Fruit fly (Drosophila melanogaster): ENCODE results near the gene Tsp26A.

The Tsp26A gene

DNA sequence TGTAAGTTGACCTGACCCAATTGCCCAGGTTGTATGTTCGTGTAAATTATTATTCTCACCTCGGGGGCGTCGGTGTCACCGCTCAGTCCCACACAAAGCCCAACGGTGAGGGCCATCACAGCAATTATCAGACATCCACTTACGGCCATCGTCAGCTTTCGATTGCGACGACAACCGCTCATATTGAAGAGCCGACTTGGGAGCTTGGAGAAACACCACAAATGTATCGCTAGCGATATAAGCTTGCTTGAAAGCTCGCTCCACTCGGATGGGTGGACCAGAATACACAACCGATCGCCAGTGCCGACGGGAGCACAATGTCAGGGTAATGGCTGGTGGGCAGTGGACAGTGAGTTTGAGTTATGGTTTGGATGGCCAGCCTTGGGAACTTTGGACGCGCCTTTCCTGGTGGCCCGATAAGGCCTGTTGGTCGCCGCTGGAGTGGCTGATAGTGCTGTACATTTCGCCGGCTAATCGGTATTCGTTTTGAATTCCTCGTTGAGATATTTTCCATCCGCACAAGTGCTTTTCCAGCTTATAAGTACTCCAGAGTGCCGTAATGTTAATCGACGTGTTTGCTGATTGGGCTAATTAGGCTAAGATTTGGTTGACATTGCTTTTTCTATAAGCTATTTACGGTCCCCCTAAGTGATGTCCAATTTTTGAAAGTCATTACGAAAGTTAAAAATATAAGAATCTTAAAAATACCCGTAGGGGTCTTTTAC, 6.6 kb downstream of the Tsp26A start, which contains the start of gene Gal (continued):
- TF ChIP-seq run (tag; optimal IDR thresholded peaks at IDR 0.05): no peak
- TF ChIP-seq sr (GFP tag; IDR thresholded peaks at IDR 0.05): 0 out of 3 replicates have a peak, but pooled peaks have one; percentile 53
- TF ChIP-seq hth (optimal IDR thresholded peaks at IDR 0.05): no peak
- no peak for TF ChIP-seq sc (optimal IDR thresholded peaks at IDR 0.05)
- no peak for TF ChIP-seq sc (GFP tag; optimal IDR thresholded peaks at IDR 0.05)
- no peak for TF ChIP-seq sens-2 (GFP tag; IDR thresholded peaks at IDR 0.05)
- no peak for TF ChIP-seq chm (GFP tag; IDR thresholded peaks at IDR 0.05)
- TF ChIP-seq Hr78 (GFP tag; optimal IDR thresholded peaks at IDR 0.05): peak in 1 of 2 experiments; percentile 28

dm6 chr2L:6012303-6013070, 12.5 kb downstream of the Tsp26A start, which contains the start of gene CG9098:
CG9098 (minus strand) TSS chr2L:6012338.
- TF ChIP-seq mirr (GFP tag; optimal IDR thresholded peaks at IDR 0.05) (peak; percentile 82), Dip2 (GFP tag; IDR thresholded peaks at IDR 0.05) (no peak), CG5245 (GFP tag; optimal IDR thresholded peaks at IDR 0.05) (no peak), sug (tag; optimal IDR thresholded peaks at IDR 0.05) (no peak), exex (tag; optimal IDR thresholded peaks at IDR 0.05) (peak; percentile 65), grn (GFP tag; optimal IDR thresholded peaks at IDR 0.05) (peak; percentile 72), CG8281 (tag; optimal IDR thresholded peaks at IDR 0.05) (no peak), Lim3 (GFP tag; IDR thresholded peaks at IDR 0.05) (peak; percentile 61; the same call in 1 of the 2 replicates), CG3163 (GFP tag; optimal IDR thresholded peaks at IDR 0.05) (no peak), Drgx (GFP tag; IDR thresholded peaks at IDR 0.05) (no peak), Med (GFP tag) (no peak), CG8388 (GFP tag; optimal IDR thresholded peaks at IDR 0.05) (peak; percentile 62), Ets65A (GFP tag) (peak; percentile 28), CG11504 (tag; optimal IDR thresholded peaks at IDR 0.05) (no peak), otp (GFP tag; IDR thresholded peaks at IDR 0.05) (peak; percentile 10; the same call in 1 of the 3 replicates), D19A (tag; optimal IDR thresholded peaks at IDR 0.05) (peak; percentile 83), row (GFP tag; IDR thresholded peaks at IDR 0.05) (peak; percentile 44; the same call in 1 of the 3 replicates), Dek (tag; optimal IDR thresholded peaks at IDR 0.05) (no peak), crol (GFP tag; IDR thresholded peaks at IDR 0.05) (peak; percentile 75)

DNA sequence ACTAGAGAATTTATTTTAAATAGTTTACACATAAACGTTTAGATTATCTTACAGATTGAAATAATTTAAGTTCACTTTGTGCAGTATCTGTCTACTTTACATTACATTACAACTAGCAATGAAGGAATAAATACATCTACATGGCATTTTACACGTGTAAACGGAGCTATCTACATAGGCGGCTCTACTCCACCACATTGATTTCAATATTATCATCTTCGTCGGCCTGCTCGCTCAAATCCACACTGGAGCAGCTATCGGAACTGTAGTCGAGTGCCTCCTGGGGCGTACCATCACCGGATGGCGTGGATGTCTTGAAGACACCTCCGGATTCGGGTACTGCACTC, 13.0 kb downstream of the Tsp26A start:
- TF ChIP-seq ab (GFP tag; optimal IDR thresholded peaks at IDR 0.05): no peak
- peak; percentile 51; the same call in 1 of the 3 replicates for TF ChIP-seq CG6791 (GFP tag; IDR thresholded peaks at IDR 0.05; ENCODE audit: partially characterized antibody)
- peak; percentile 65 for TF ChIP-seq Bgb (GFP tag; IDR thresholded peaks at IDR 0.05; ENCODE audit: partially characterized antibody)
- TF ChIP-seq pho (GFP tag; optimal IDR thresholded peaks at IDR 0.05): no peak
- peak; percentile 47; the same call in 2 of the 3 replicates for TF ChIP-seq knrl (GFP tag; IDR thresholded peaks at IDR 0.05; ENCODE audit: partially characterized antibody)
- TF ChIP-seq Nf-YA (GFP tag; IDR thresholded peaks at IDR 0.05): no peak
- TF ChIP-seq CG16813 (GFP tag; IDR thresholded peaks at IDR 0.05; ENCODE audit: partially characterized antibody): peak; percentile 64
- TF ChIP-seq Sry-β (GFP tag; optimal IDR thresholded peaks at IDR 0.05): no peak
- no peak for TF ChIP-seq dmrt11E (tag; optimal IDR thresholded peaks at IDR 0.05)
- peak; percentile 33; the same call in 1 of the 3 replicates for TF ChIP-seq vnd (GFP tag; IDR thresholded peaks at IDR 0.05; ENCODE audit: partially characterized antibody)
- TF ChIP-seq seq (GFP tag; IDR thresholded peaks at IDR 0.05): no peak
- TF ChIP-seq Camta (GFP tag; optimal IDR thresholded peaks at IDR 0.05): no peak
- TF ChIP-seq amos (GFP tag; IDR thresholded peaks at IDR 0.05; ENCODE audit: partially characterized antibody): peak; percentile 64
- peak; percentile 65 for TF ChIP-seq bbx (GFP tag; IDR thresholded peaks at IDR 0.05; ENCODE audit: partially characterized antibody)
- TF ChIP-seq Scr (GFP tag; IDR thresholded peaks at IDR 0.05; ENCODE audit: partially characterized antibody): peak; percentile 37; the same call in 1 of the 2 replicates
- TF ChIP-seq en (GFP tag; optimal IDR thresholded peaks at IDR 0.05): no peak
- TF ChIP-seq CTCF (GFP tag; optimal IDR thresholded peaks at IDR 0.05): peak; percentile 65
